Fruit fly (Drosophila melanogaster): Measurements from ENCODE around the gene CG13901.

The CG13901 gene

dm6 chr3L:851061-851460 is 13.4 kb upstream of the CG13901 start, which contains the start of gene Dci (continued):
- TF ChIP-seq CG13296 (GFP tag; optimal IDR thresholded peaks at IDR 0.05): no peak
- peak; percentile 68 for TF ChIP-seq E2f1 (GFP tag; IDR thresholded peaks at IDR 0.05)
- TF ChIP-seq ftz-f1 (GFP tag; optimal IDR thresholded peaks at IDR 0.05): no peak
- peak; percentile 46; the same call in 1 of the 3 replicates for TF ChIP-seq CG7357 (GFP tag; IDR thresholded peaks at IDR 0.05)
- no peak for TF ChIP-seq abd-A (tag; optimal IDR thresholded peaks at IDR 0.05)
- TF ChIP-seq ab (GFP tag; optimal IDR thresholded peaks at IDR 0.05): peak; percentile 38
- TF ChIP-seq Dp (GFP tag; optimal IDR thresholded peaks at IDR 0.05): peak; percentile 87
- TF ChIP-seq CG17612 (GFP tag; IDR thresholded peaks at IDR 0.05): no peak
- TF ChIP-seq Adf1 (GFP tag; IDR thresholded peaks at IDR 0.05): peak; percentile 60
- TF ChIP-seq CG7963 (GFP tag; IDR thresholded peaks at IDR 0.05; ENCODE audit: partially characterized antibody): peak; percentile 65
- peak; percentile 39 for TF ChIP-seq ERR (GFP tag; optimal IDR thresholded peaks at IDR 0.05)
- TF ChIP-seq br (optimal IDR thresholded peaks at IDR 0.05): no peak
- TF ChIP-seq Med (GFP tag): peak; percentile 97
- no peak for TF ChIP-seq CG8359 (GFP tag; optimal IDR thresholded peaks at IDR 0.05; ENCODE audit: borderline replicate concordance)
- TF ChIP-seq Dll (GFP tag; IDR thresholded peaks at IDR 0.05; ENCODE audit: partially characterized antibody): peak; percentile 93
- TF ChIP-seq CG4282 (GFP tag; optimal IDR thresholded peaks at IDR 0.05): no peak
- TF ChIP-seq esg (GFP tag; conservative IDR thresholded peaks at IDR 0.05): peak; percentile 88
- no peak for TF ChIP-seq CG15601 (tag; optimal IDR thresholded peaks at IDR 0.05)
- peak in 1 of 2 experiments; percentile 7 for TF ChIP-seq crp (GFP tag; optimal IDR thresholded peaks at IDR 0.05)
- TF ChIP-seq so (GFP tag; IDR thresholded peaks at IDR 0.05): peak; percentile 57; the same call in 1 of the 3 replicates
- no peak for TF ChIP-seq CG6765 (GFP tag; optimal IDR thresholded peaks at IDR 0.05)
- TF ChIP-seq CG13775 (GFP tag; optimal IDR thresholded peaks at IDR 0.05): peak; percentile 79
- TF ChIP-seq sc (optimal IDR thresholded peaks at IDR 0.05): no peak
- peak; percentile 26 for TF ChIP-seq sc (GFP tag; optimal IDR thresholded peaks at IDR 0.05)
- 0 out of 2 replicates have a peak, but pooled peaks have one; percentile 16 for TF ChIP-seq CG43689 (GFP tag; IDR thresholded peaks at IDR 0.05)
- peak; percentile 61 for TF ChIP-seq CG7372 (GFP tag; IDR thresholded peaks at IDR 0.05)
- TF ChIP-seq jing (GFP tag; optimal IDR thresholded peaks at IDR 0.05): peak; percentile 52
- no peak for TF ChIP-seq CG6254 (GFP tag; optimal IDR thresholded peaks at IDR 0.05)
- no peak for TF ChIP-seq Nf-YB (GFP tag; optimal IDR thresholded peaks at IDR 0.05)
- TF ChIP-seq ac (GFP tag; optimal IDR thresholded peaks at IDR 0.05): no peak
- TF ChIP-seq CG32767 (GFP tag; IDR thresholded peaks at IDR 0.05): peak; percentile 62; the same call in 1 of the 2 replicates
- peak; percentile 26 for TF ChIP-seq Elba2 (GFP tag; optimal IDR thresholded peaks at IDR 0.05)
- no peak for TF ChIP-seq fd64A (GFP tag; optimal IDR thresholded peaks at IDR 0.05)
- TF ChIP-seq Mrtf (GFP tag; IDR thresholded peaks at IDR 0.05): 0 out of 3 replicates have a peak, but pooled peaks have one; percentile 38
- peak; percentile 10 for TF ChIP-seq Myb (GFP tag; optimal IDR thresholded peaks at IDR 0.05)
- TF ChIP-seq Oli (tag; optimal IDR thresholded peaks at IDR 0.05): peak; percentile 50
- peak; percentile 29 for TF ChIP-seq CG3407 (GFP tag; optimal IDR thresholded peaks at IDR 0.05)
- TF ChIP-seq B-H1 (GFP tag; IDR thresholded peaks at IDR 0.05): peak; percentile 49; the same call in 2 of the 3 replicates
- TF ChIP-seq CG32532 (GFP tag; IDR thresholded peaks at IDR 0.05): peak; percentile 81
- TF ChIP-seq CG31441 (GFP tag; IDR thresholded peaks at IDR 0.05): peak; percentile 74
- TF ChIP-seq gro (GFP tag; optimal IDR thresholded peaks at IDR 0.05): no peak
- TF ChIP-seq ewg (GFP tag; optimal IDR thresholded peaks at IDR 0.05): peak; percentile 46
- no peak for TF ChIP-seq CG15011 (GFP tag; optimal IDR thresholded peaks at IDR 0.05)
- TF ChIP-seq Poxn (GFP tag; IDR thresholded peaks at IDR 0.05): peak; percentile 64; the same call in 1 of the 2 replicates
- peak; percentile 84 for TF ChIP-seq Hsf (GFP tag; optimal IDR thresholded peaks at IDR 0.05)
- no peak for TF ChIP-seq Kr (GFP tag; optimal IDR thresholded peaks at IDR 0.05)
- TF ChIP-seq wdn (GFP tag; IDR thresholded peaks at IDR 0.05): peak; percentile 32; the same call in 1 of the 2 replicates
- peak; percentile 89 for TF ChIP-seq CG15514 (GFP tag; optimal IDR thresholded peaks at IDR 0.05)
- TF ChIP-seq bigmax (GFP tag; optimal IDR thresholded peaks at IDR 0.05): no peak
- no peak for TF ChIP-seq gfzf (GFP tag; optimal IDR thresholded peaks at IDR 0.05)
- TF ChIP-seq CG11093 (GFP tag; IDR thresholded peaks at IDR 0.05): peak; percentile 69; the same call in 2 of the 3 replicates

All from whole organism, embryonic.